Worm (Caenorhabditis elegans): Measurements from ENCODE around the gene C54F6.6.

DNA sequence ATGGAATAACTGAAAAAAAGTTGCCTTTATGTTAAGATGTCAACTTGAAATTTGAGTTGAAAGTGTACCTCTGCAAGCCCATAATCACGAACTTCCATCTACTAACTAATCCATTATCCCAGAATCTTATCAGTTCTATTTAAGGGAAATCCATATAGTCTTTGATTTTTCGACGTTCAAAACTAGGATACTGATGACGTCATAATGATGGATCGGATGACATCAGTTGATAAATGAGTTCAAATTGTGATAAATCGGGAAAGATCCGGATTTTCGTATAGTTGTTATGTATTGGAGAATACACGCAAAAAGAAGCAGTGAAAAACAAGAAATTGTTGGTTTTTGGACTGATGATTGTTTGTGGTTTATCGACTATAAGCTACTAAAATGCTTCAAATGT lies 20.2 kb downstream of the C54F6.6 start:
- TF ChIP-seq nhr-11 (tag; optimal IDR thresholded peaks at IDR 0.05) = no peak
- TF ChIP-seq tbx-2 (tag; optimal IDR thresholded peaks at IDR 0.05) = no peak
- TF ChIP-seq madf-2 (tag; optimal IDR thresholded peaks at IDR 0.05) = no peak
- TF ChIP-seq fkh-10 (GFP tag; optimal IDR thresholded peaks at IDR 0.05) = no peak
- no peak for TF ChIP-seq sox-2 (GFP tag; IDR thresholded peaks at IDR 0.05)
- no peak for TF ChIP-seq ceh-2 (tag; optimal IDR thresholded peaks at IDR 0.05)
- TF ChIP-seq odd-2 (tag; optimal IDR thresholded peaks at IDR 0.05) = no peak
- TF ChIP-seq sox-4 (tag; optimal IDR thresholded peaks at IDR 0.05) = no peak
- TF ChIP-seq ama-1 (optimal IDR thresholded peaks at IDR 0.05) = no peak
- no peak for TF ChIP-seq rnt-1 (tag; optimal IDR thresholded peaks at IDR 0.05)
- no peak for TF ChIP-seq lim-6 (tag; optimal IDR thresholded peaks at IDR 0.05)
